Worm (Caenorhabditis elegans) whole organism, early embryonic: ENCODE data around the gene srv-6.

Experiments
- B0310.2 ChIP-seq: sonication (generic microtip); optimal IDR thresholded peaks from 2 replicates; lab custom pipeline; 2016; ENCODE audit warnings: mild to moderate bottlenecking, missing genetic modification characterization, missing compliant biosample characterization
- F13C5.2 ChIP-seq: sonication (generic microtip); optimal IDR thresholded peaks from 2 replicates; lab custom pipeline; 2017; ENCODE audit warnings: mild to moderate bottlenecking, missing genetic modification characterization, inconsistent platforms, missing compliant biosample characterization
- ama-1 ChIP-seq: fragments of 150-350 bp; optimal IDR thresholded peaks from 2 replicates; lab custom pipeline; 2014
- ceh-13 ChIP-seq: fragments of 200-800 bp; sonication (Bioruptor generic); optimal IDR thresholded peaks from 2 replicates; lab custom pipeline; 2018; ENCODE audit warnings: mild to moderate bottlenecking, missing genetic modification characterization, missing compliant biosample characterization
- ceh-36 ChIP-seq: sonication (generic microtip); optimal IDR thresholded peaks from 2 replicates; lab custom pipeline; 2016; ENCODE audit warnings: missing genetic modification characterization, inconsistent platforms, missing compliant biosample characterization
- flt-1 ChIP-seq: fragments of 200-800 bp; sonication (Bioruptor generic); IDR thresholded peaks from 2 replicates; pipeline ENCODE4 v1.3.6; 2022; ENCODE audit warnings: missing genetic modification characterization, missing compliant biosample characterization
- hmbx-1 ChIP-seq: sonication (generic microtip); optimal IDR thresholded peaks from 2 replicates; lab custom pipeline; 2016; ENCODE audit warnings: mild to moderate bottlenecking, missing genetic modification characterization, missing compliant biosample characterization
- hmg-4 ChIP-seq: fragments of 200-800 bp; sonication (Bioruptor generic); optimal IDR thresholded peaks from 2 replicates; lab custom pipeline; 2018; ENCODE audit warnings: mild to moderate bottlenecking, missing genetic modification characterization, missing compliant biosample characterization
- pes-1 ChIP-seq: fragments of 200-800 bp; sonication (Bioruptor generic); IDR thresholded peaks from 2 replicates; pipeline ENCODE4 v1.3.6; 2022; ENCODE audit warnings: missing genetic modification reagents, missing genetic modification characterization, missing compliant biosample characterization
- scrt-1 ChIP-seq: fragments of 200-800 bp; sonication (Bioruptor generic); IDR thresholded peaks from 2 replicates; pipeline ENCODE4 v1.3.6; 2022; ENCODE audit warnings: missing genetic modification characterization, missing compliant biosample characterization
- tbx-11 ChIP-seq: fragments of 200-800 bp; sonication (Bioruptor generic); IDR thresholded peaks from 2 replicates; pipeline ENCODE4 v1.3.6; 2022; ENCODE audit warnings: missing genetic modification characterization, missing compliant biosample characterization
- tbx-37 ChIP-seq: fragments of 200-800 bp; sonication (Bioruptor generic); conservative IDR thresholded peaks from 2 replicates; pipeline ENCODE4 v1.3.6; 2022; ENCODE audit warnings: missing genetic modification reagents, missing genetic modification characterization, missing compliant biosample characterization

DNA sequence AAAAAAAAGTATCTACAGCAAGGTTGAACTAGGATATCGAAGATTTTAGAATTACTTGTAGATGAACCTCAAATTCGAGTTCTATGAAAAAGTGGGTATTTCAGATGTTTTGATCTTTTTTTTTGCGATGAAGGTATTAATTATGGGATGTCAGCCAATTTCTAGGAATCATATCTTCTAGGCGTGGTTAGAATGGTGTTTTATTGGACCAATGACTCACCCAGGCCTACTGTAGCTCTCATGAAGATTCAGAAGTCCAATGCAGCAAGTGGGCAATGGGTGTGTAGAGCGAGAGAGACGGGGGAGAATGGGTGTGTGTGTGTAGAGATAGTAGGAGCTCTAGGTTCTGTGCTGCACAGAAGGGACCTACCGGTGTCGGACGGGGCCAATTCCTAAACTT, 34.7 kb upstream of the srv-6 start:
- TF ChIP-seq ceh-13 (GFP tag; lab: Kevin White, UChicago) (no peak), ama-1 (lab: Kevin White, UChicago) (no peak), tbx-37 (GFP tag; lab: Robert Waterston, UW) (no peak; the same call in 1 of the 2 replicates), hmg-4 (no peak), flt-1 (GFP tag; lab: Robert Waterston, UW) (no peak), scrt-1 (GFP tag; lab: Robert Waterston, UW) (no peak), B0310.2 (tag; lab: Kevin White, UChicago) (no peak), tbx-11 (GFP tag; lab: Robert Waterston, UW) (no peak), F13C5.2 (tag; lab: Kevin White, UChicago) (no peak), ceh-36 (no peak), hmbx-1 (no peak), pes-1 (no peak)
